Fruit fly (Drosophila melanogaster) S2 (cell line): Measurements from ENCODE around the gene CG10560.

Experiments used
- CG8478 ChIP-seq: fragments of >200 bp; optimal IDR thresholded peaks from 2 replicates; lab custom pipeline; 2018
- CTCF ChIP-seq, 2 experiments: fragments of >200 bp; optimal IDR thresholded peaks; 2 replicates each; lab custom pipeline; 2018

dm6 chr3R:25309175-25309574 lies 10.7 kb downstream of the CG10560 start:
- TF ChIP-seq CG8478 (lab: Kevin White, UChicago) = no peak
- no peak for TF ChIP-seq CTCF (optimal IDR thresholded peaks at IDR 0.05; lab: Kevin White, UChicago)
